Worm (Caenorhabditis elegans) whole organism, L4/young adult: ENCODE data around the gene F58H7.5.
A peak's percentile ranks its signal among the peaks of the same experiment; 100 is the strongest.
"Not testable (repeated sequence)": the region's sequence is repeated elsewhere in the genome, so short reads cannot be mapped to it uniquely, and the experiment has no call there.

ENCODE experiments used
- W03F9.2 ChIP-seq: fragments of 150-350 bp; optimal IDR thresholded peaks from 2 replicates; lab custom pipeline; 2014; ENCODE audit warnings: missing biosample characterization, missing genetic modification characterization
- dao-5 ChIP-seq: sonication (generic microtip); optimal IDR thresholded peaks from 2 replicates; lab custom pipeline; 2016; ENCODE audit warnings: missing genotype, missing genetic modification characterization, moderate library complexity, missing compliant biosample characterization
- him-1 ChIP-seq: sonication (generic microtip); optimal IDR thresholded peaks from 2 replicates; lab custom pipeline; 2016; ENCODE audit warnings: missing genotype, missing genetic modification reagents, missing genetic modification characterization, missing compliant biosample characterization

The F58H7.5 gene

DNA sequence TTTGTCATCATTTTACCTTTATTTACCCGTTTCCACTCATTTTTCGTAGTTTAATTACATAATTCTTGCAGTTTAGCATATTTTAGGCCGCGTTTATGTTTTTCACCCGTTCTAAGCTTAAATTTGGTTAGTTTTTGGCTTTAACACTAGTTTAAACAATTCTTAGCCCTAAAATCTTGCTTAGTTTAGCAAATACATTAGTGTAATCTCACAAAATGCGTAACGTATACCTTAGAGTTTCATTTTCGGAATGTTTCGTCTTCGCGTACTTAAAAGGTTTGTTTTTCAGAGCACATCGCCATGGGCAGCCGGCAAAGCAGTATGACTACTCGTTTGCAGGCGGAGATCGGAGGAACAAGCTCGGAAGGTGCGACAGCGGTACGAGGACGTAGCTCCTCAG is at the start of gene F58H7.5:
Gene F58H7.5, plus strand, starts transcription at position 301 of the 400 bp plus-strand sequence.
- TF ChIP-seq dao-5 (tag; lab: Kevin White, UChicago) (no peak), W03F9.2 (no peak), him-1 (tag; lab: Kevin White, UChicago) (no peak)

DNA sequence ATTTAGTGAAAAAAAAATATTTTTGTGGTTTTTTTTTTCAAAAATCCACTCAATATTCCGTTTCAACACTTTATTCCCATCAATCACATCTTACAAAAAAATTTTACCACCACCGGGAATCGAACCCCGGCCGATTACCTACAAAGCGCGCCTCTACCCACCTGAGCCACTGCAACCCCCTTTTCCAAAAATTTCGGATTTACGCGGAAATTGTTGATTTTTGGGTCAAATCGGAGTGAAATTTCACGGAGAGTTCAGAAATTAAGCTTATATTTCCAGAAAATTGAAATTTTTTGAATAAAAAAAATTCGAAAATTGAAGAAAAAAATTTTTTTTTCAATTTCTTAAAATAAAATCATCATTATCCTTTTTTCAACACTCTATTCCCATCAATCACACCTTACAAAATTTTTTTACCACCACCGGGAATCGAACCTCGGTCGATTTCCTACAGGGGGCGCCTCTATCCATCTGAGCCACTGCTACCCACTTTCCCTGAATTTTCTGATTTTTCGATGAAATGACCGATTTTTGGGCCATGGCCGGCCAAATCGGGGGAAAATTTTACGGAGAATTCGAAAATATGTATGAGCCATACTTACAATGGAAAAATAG is 46.5 kb upstream of the F58H7.5 start:
- TF ChIP-seq him-1 (tag; lab: Kevin White, UChicago): no peak
- TF ChIP-seq W03F9.2: no peak
- TF ChIP-seq dao-5 (tag; lab: Kevin White, UChicago): no peak

ce11 chrIV:874677-875076 is 45.1 kb upstream of the F58H7.5 start, which contains the start of gene Y55F3BR.1:
Gene Y55F3BR.1 (plus strand): TSS chrIV:874791.
- TF ChIP-seq him-1 (tag; lab: Kevin White, UChicago): no peak
- TF ChIP-seq W03F9.2: no peak
- no peak for TF ChIP-seq dao-5 (tag; lab: Kevin White, UChicago)

DNA sequence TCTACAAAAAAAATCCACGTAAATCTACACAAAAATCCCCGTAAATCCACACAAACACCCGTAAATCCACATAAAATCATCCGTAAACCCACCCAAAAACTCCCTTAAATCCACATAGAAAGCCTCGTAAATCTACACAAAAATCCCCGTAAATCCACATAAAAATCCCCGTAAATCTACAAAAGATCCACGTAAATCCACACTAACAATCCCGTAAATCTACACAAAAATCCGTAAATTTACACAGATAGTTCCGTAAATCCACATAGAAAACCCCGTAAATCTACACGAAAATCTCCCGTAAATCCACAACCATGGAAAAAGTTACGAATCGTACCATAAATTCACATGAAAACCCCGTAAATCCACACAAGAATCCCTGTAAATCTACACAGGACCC is 41.2 kb upstream of the F58H7.5 start:
- TF ChIP-seq W03F9.2 (no peak), dao-5 (tag; lab: Kevin White, UChicago) (no peak), him-1 (tag; lab: Kevin White, UChicago) (no peak)

ce11 chrIV:884707-885394 is 34.9 kb upstream of the F58H7.5 start, which contains the start of gene mak-2:
Gene mak-2 (plus strand): TSS chrIV:885344.
- TF ChIP-seq W03F9.2 (peak; percentile 28), dao-5 (tag; lab: Kevin White, UChicago) (no peak), him-1 (tag; lab: Kevin White, UChicago) (no peak)

- not testable (repeated sequence) for TF ChIP-seq dao-5 (tag; lab: Kevin White, UChicago); him-1 (tag; lab: Kevin White, UChicago); W03F9.2
Observed at ce11 chrIV:904963-905362, 14.8 kb upstream of the F58H7.5 start, which contains the start of gene fbxc-12. Gene fbxc-12 (plus strand): TSS chrIV:905263.

DNA sequence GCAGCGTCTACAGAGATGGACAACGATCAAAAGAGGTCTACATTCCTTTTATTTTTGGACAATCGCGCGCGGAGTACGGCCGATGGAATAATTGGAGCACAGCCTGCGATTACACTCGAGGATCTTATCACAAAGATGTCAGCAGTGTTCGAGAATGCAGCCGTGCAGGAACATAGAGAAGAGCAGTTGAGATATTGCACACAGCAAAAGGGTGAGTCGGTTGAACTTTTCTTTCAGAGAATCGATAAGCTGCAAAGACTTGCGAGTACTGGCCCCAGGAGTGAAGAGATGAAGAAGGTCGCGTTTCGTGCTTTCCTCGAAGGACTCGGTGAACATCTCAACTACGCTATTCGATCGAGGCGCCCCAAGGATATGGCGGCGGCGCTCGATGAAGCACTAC is 4.9 kb upstream of the F58H7.5 start:
- TF ChIP-seq W03F9.2 (no peak), him-1 (tag; lab: Kevin White, UChicago) (no peak), dao-5 (tag; lab: Kevin White, UChicago) (no peak)

ce11 chrIV:917640-918039 is 2.1 kb upstream of the F58H7.5 start:
- TF ChIP-seq him-1 (tag; lab: Kevin White, UChicago) (no peak), dao-5 (tag; lab: Kevin White, UChicago) (no peak), W03F9.2 (no peak)

DNA sequence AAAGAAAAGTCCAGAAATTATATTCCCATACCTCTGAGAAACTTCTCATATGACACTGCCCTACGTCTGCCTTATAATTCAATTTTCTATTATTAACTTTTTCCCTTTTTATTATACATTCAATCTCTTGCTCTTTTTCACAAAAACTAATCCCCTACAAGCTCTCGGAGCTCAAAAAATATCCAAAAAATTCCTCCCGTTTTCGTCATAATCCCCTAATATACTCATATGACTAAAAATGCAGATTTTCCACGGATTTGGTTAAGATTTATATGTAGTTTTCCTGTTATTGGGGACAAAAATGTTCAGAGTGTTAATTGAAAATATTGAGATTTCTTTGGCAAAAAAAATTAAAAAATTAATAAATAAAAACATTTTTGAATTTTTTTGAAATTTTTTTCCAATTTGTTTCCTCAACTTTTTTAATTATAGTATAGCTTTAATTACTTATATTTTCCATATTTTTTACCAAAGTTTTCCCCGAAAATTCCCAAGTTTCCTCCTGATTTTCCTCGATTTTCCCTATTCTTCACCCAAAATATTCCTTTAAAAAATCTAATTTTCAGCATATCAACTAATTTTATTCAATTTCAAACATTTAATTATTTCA is 4.6 kb downstream of the F58H7.5 start, which contains the start of gene lgc-30:
Gene lgc-30, plus strand, starts transcription at position 560 of the 610 bp plus-strand sequence.
- TF ChIP-seq him-1 (tag; lab: Kevin White, UChicago) (no peak), dao-5 (tag; lab: Kevin White, UChicago) (no peak), W03F9.2 (no peak)

ce11 chrIV:927510-927909 is 7.7 kb downstream of the F58H7.5 start:
- TF ChIP-seq him-1 (tag; lab: Kevin White, UChicago) (no peak), W03F9.2 (no peak), dao-5 (tag; lab: Kevin White, UChicago) (no peak)

ce11 chrIV:935725-936124 is 15.9 kb downstream of the F58H7.5 start, which contains the start of gene F58H7.1:
Gene F58H7.1 (minus strand): TSS chrIV:935825.
- no peak for TF ChIP-seq W03F9.2
- no peak for TF ChIP-seq him-1 (tag; lab: Kevin White, UChicago)
- TF ChIP-seq dao-5 (tag; lab: Kevin White, UChicago): no peak

- TF ChIP-seq W03F9.2: no peak
- TF ChIP-seq dao-5 (tag; lab: Kevin White, UChicago): no peak
- no peak for TF ChIP-seq him-1 (tag; lab: Kevin White, UChicago)
Observed at ce11 chrIV:945601-946000, 25.8 kb downstream of the F58H7.5 start, which contains the start of gene faah-3. Gene faah-3 (minus strand): TSS chrIV:945653.

- TF ChIP-seq dao-5 (tag; lab: Kevin White, UChicago): no peak
- no peak for TF ChIP-seq W03F9.2
- TF ChIP-seq him-1 (tag; lab: Kevin White, UChicago): no peak
Observed at ce11 chrIV:949940-950592, 30.3 kb downstream of the F58H7.5 start.
